Worm (Caenorhabditis elegans): ENCODE data around the gene eef-1G.
A peak's percentile ranks its signal among the peaks of the same experiment; 100 is the strongest.

Gene eef-1G

ce11 chrV:10953471-10954155, 11.9 kb upstream of the eef-1G start:
- no peak for TF ChIP-seq egl-5 (tag; optimal IDR thresholded peaks at IDR 0.05)
- TF ChIP-seq nhr-28 (tag; optimal IDR thresholded peaks at IDR 0.05) = no peak
- no peak for TF ChIP-seq lin-39 (tag; optimal IDR thresholded peaks at IDR 0.05)
- no peak for TF ChIP-seq lin-15B (tag; optimal IDR thresholded peaks at IDR 0.05)
- TF ChIP-seq ceh-82 (tag; optimal IDR thresholded peaks at IDR 0.05) = no peak
- no peak for TF ChIP-seq skn-1 (tag; optimal IDR thresholded peaks at IDR 0.05)
- TF ChIP-seq elt-2 (tag; optimal IDR thresholded peaks at IDR 0.05) = no peak
- TF ChIP-seq nhr-25 (tag; optimal IDR thresholded peaks at IDR 0.05) = peak; percentile 43
- TF ChIP-seq nhr-23 (tag; optimal IDR thresholded peaks at IDR 0.05) = no peak
- no peak for TF ChIP-seq nfya-1 (tag; optimal IDR thresholded peaks at IDR 0.05; ENCODE audit: insufficient read depth)
- no peak for TF ChIP-seq sea-2 (GFP tag; optimal IDR thresholded peaks at IDR 0.05)
- TF ChIP-seq nhr-67 (tag; optimal IDR thresholded peaks at IDR 0.05) = no peak
- no peak for TF ChIP-seq egl-27 (tag; optimal IDR thresholded peaks at IDR 0.05)
- no peak for TF ChIP-seq nhr-77 (tag; optimal IDR thresholded peaks at IDR 0.05)
- peak; percentile 22 for TF ChIP-seq tbx-2 (tag; optimal IDR thresholded peaks at IDR 0.05)
- no peak for TF ChIP-seq ztf-11 (tag; optimal IDR thresholded peaks at IDR 0.05)
- TF ChIP-seq pha-4 (tag; optimal IDR thresholded peaks at IDR 0.05) = peak; percentile 16
- no peak for TF ChIP-seq R02D3.7 (tag; optimal IDR thresholded peaks at IDR 0.05)
- no peak for TF ChIP-seq mdl-1 (tag; optimal IDR thresholded peaks at IDR 0.05)
- TF ChIP-seq lsy-12 (tag; optimal IDR thresholded peaks at IDR 0.05) = peak; percentile 36
- no peak for TF ChIP-seq hmg-11 (tag; optimal IDR thresholded peaks at IDR 0.05)
- TF ChIP-seq ceh-16 (tag; optimal IDR thresholded peaks at IDR 0.05) = no peak
- no peak for TF ChIP-seq unc-62 (GFP tag; optimal IDR thresholded peaks at IDR 0.05)
- no peak for TF ChIP-seq ceh-9 (tag; optimal IDR thresholded peaks at IDR 0.05)
- no peak for TF ChIP-seq eor-1 (tag; optimal IDR thresholded peaks at IDR 0.05)
- TF ChIP-seq nhr-43 (tag; optimal IDR thresholded peaks at IDR 0.05; ENCODE audit: poor library complexity, severe bottlenecking) = peak; percentile 8
- no peak for TF ChIP-seq ZK546.5 (tag; optimal IDR thresholded peaks at IDR 0.05)
- TF ChIP-seq fkh-10 (GFP tag; optimal IDR thresholded peaks at IDR 0.05) = no peak
- no peak for TF ChIP-seq nhr-12 (tag; optimal IDR thresholded peaks at IDR 0.05)
- TF ChIP-seq fos-1 (tag; optimal IDR thresholded peaks at IDR 0.05) = no peak
- TF ChIP-seq ztf-4 (tag; optimal IDR thresholded peaks at IDR 0.05) = peak; percentile 13
- no peak for TF ChIP-seq elt-3 (tag; optimal IDR thresholded peaks at IDR 0.05)
- no peak for TF ChIP-seq ceh-28 (tag; optimal IDR thresholded peaks at IDR 0.05)
- TF ChIP-seq ama-1 (optimal IDR thresholded peaks at IDR 0.05) = peak; percentile 83

- TF ChIP-seq aly-2 (tag; optimal IDR thresholded peaks at IDR 0.05) (no peak), ceh-28 (tag; optimal IDR thresholded peaks at IDR 0.05) (no peak), lin-15B (tag; optimal IDR thresholded peaks at IDR 0.05) (no peak)
Measured at ce11 chrV:10954334-10954733, 11.2 kb upstream of the eef-1G start, which contains the start of gene clec-221. Gene clec-221 (minus strand): TSS chrV:10954434.

ce11 chrV:10954832-10955231, 10.7 kb upstream of the eef-1G start, which contains the start of gene F17C11.6:
Gene F17C11.6 (plus strand): TSS chrV:10955121.
- TF ChIP-seq pqm-1 (tag; optimal IDR thresholded peaks at IDR 0.05) (peak; percentile 82), elt-2 (tag; optimal IDR thresholded peaks at IDR 0.05) (peak; percentile 70), fkh-2 (tag; optimal IDR thresholded peaks at IDR 0.05) (no peak)

ce11 chrV:10955681-10956476, 9.6 kb upstream of the eef-1G start, which contains the start of gene F17C11.13:
Gene F17C11.13 (plus strand): TSS chrV:10955923.
- TF ChIP-seq mdl-1 (tag; optimal IDR thresholded peaks at IDR 0.05) (no peak), ztf-11 (tag; optimal IDR thresholded peaks at IDR 0.05) (no peak), lin-39 (tag; optimal IDR thresholded peaks at IDR 0.05) (no peak), unc-62 (GFP tag; optimal IDR thresholded peaks at IDR 0.05) (no peak), elt-2 (tag; optimal IDR thresholded peaks at IDR 0.05) (peak; percentile 59), ceh-9 (tag; optimal IDR thresholded peaks at IDR 0.05) (no peak), R02D3.7 (tag; optimal IDR thresholded peaks at IDR 0.05) (no peak), nhr-77 (tag; optimal IDR thresholded peaks at IDR 0.05) (no peak), pqm-1 (tag; optimal IDR thresholded peaks at IDR 0.05) (peak; percentile 32), nhr-237 (tag; optimal IDR thresholded peaks at IDR 0.05) (no peak), egl-27 (tag; optimal IDR thresholded peaks at IDR 0.05) (no peak), nhr-11 (tag; optimal IDR thresholded peaks at IDR 0.05) (no peak), unc-39 (tag; optimal IDR thresholded peaks at IDR 0.05) (no peak), ZK546.5 (tag; optimal IDR thresholded peaks at IDR 0.05) (no peak), fkh-2 (tag; optimal IDR thresholded peaks at IDR 0.05) (no peak), ceh-82 (tag; optimal IDR thresholded peaks at IDR 0.05) (no peak), lsy-12 (tag; optimal IDR thresholded peaks at IDR 0.05) (no peak)
